Fruit fly (Drosophila melanogaster): ENCODE results near the gene CG32071.

dm6 chr3L:11113198-11114197 lies 9.8 kb upstream of the CG32071 start, which contains the start of gene Sod1:
- TF ChIP-seq CG33017 (tag; optimal IDR thresholded peaks at IDR 0.05), result no peak
- peak; percentile 92 for TF ChIP-seq CG12768 (GFP tag; optimal IDR thresholded peaks at IDR 0.05)
- TF ChIP-seq pad (GFP tag; optimal IDR thresholded peaks at IDR 0.05), result no peak
- peak; percentile 48 for TF ChIP-seq bab1 (GFP tag; optimal IDR thresholded peaks at IDR 0.05)
- TF ChIP-seq cnc (optimal IDR thresholded peaks at IDR 0.05), result peak in 1 of 2 experiments; percentile 89

Measured in whole organism, adult.